Fruit fly (Drosophila melanogaster) whole organism, wandering third instar larva: ENCODE data around the gene SamDC.

Experiments used
- Abd-B ChIP-seq: fragments of >200 bp; optimal IDR thresholded peaks from 2 replicates; lab custom pipeline; 2017; ENCODE audit warnings: missing biosample characterization, missing genetic modification characterization
- CG32264 ChIP-seq: fragments of 200-800 bp; sonication (Bioruptor generic); optimal IDR thresholded peaks from 2 replicates; lab custom pipeline; 2016; ENCODE audit warnings: missing biosample characterization, missing genetic modification characterization
- CG9705 ChIP-seq: fragments of 200-800 bp; sonication (Bioruptor generic); optimal IDR thresholded peaks from 2 replicates; lab custom pipeline; 2018; ENCODE audit warnings: missing biosample characterization, mild to moderate bottlenecking, missing genetic modification characterization
- CrebA ChIP-seq: fragments of 200-800 bp; sonication (Bioruptor generic); optimal IDR thresholded peaks from 2 replicates; lab custom pipeline; 2016; ENCODE audit warnings: missing biosample characterization, mild to moderate bottlenecking, missing genetic modification characterization, borderline replicate concordance
- Dfd ChIP-seq: fragments of >200 bp; optimal IDR thresholded peaks from 2 replicates; lab custom pipeline; 2017; ENCODE audit warnings: missing biosample characterization, missing genetic modification characterization
- Dif ChIP-seq: fragments of 200-275, 200-300 bp; sonication (Bioruptor generic); optimal IDR thresholded peaks from 2 replicates; lab custom pipeline; 2018; ENCODE audit warnings: missing biosample characterization, missing genetic modification characterization; ENCODE audit not compliant: partially characterized antibody
- GATAd ChIP-seq: sonication (Bioruptor generic); optimal IDR thresholded peaks from 2 replicates; lab custom pipeline; 2016; ENCODE audit warnings: missing biosample characterization, missing genetic modification characterization
- HLH106 ChIP-seq: fragments of 200-800 bp; optimal IDR thresholded peaks from 3 replicates; lab custom pipeline; 2019; ENCODE audit warnings: missing biosample characterization, mild to moderate bottlenecking, missing genetic modification characterization, moderate library complexity
- Hnf4 ChIP-seq: fragments of 200-800 bp; sonication (Bioruptor generic); optimal IDR thresholded peaks from 2 replicates; lab custom pipeline; 2016; ENCODE audit warnings: missing biosample characterization, mild to moderate bottlenecking, missing genetic modification characterization
- Hr78 ChIP-seq: fragments of >200 bp; optimal IDR thresholded peaks from 2 replicates; lab custom pipeline; 2017; ENCODE audit warnings: missing biosample characterization, missing genetic modification characterization
- Hr83 ChIP-seq: fragments of 200-300 bp; sonication (Bioruptor generic); optimal IDR thresholded peaks from 2 replicates; lab custom pipeline; 2016; ENCODE audit warnings: missing biosample characterization, mild to moderate bottlenecking, missing genetic modification characterization, moderate library complexity; ENCODE audit not compliant: poor library complexity, severe bottlenecking
- Jra ChIP-seq: sonication (Bioruptor generic); optimal IDR thresholded peaks from 2 replicates; lab custom pipeline; 2016; ENCODE audit warnings: missing biosample characterization, missing genetic modification characterization
- Mio ChIP-seq: sonication (Bioruptor generic); optimal IDR thresholded peaks from 2 replicates; lab custom pipeline; 2016; ENCODE audit warnings: missing biosample characterization, missing genetic modification characterization
- Myc ChIP-seq: fragments of >200 bp; optimal IDR thresholded peaks from 2 replicates; lab custom pipeline; 2017
- N ChIP-seq: fragments of >200 bp; optimal IDR thresholded peaks from 2 replicates; lab custom pipeline; 2018; ENCODE audit warnings: missing biosample characterization, missing external identifiers, missing genetic modification characterization
- OdsH ChIP-seq: fragments of 200-800 bp; sonication (Bioruptor generic); optimal IDR thresholded peaks from 2 replicates; lab custom pipeline; 2016; ENCODE audit warnings: missing biosample characterization, mild to moderate bottlenecking, missing genetic modification characterization
- Rel ChIP-seq, 2 experiments: fragments of 200-800 bp; sonication (Bioruptor generic) in 1 of 2; optimal IDR thresholded peaks; 2 replicates in 1 of 2; 3 replicates in 1 of 2; lab custom pipeline; 2016 to 2019; ENCODE audit warnings: mild to moderate bottlenecking in 2 of 2, missing biosample characterization in 2 of 2, missing genetic modification characterization in 2 of 2, moderate library complexity in 1 of 2
- Sp1 ChIP-seq: fragments of 200-800 bp; sonication (Bioruptor generic); optimal IDR thresholded peaks from 3 replicates; lab custom pipeline; 2019; ENCODE audit warnings: missing biosample characterization, mild to moderate bottlenecking, missing genetic modification characterization, moderate library complexity
- Vsx2 ChIP-seq: fragments of 200-300, 225-300 bp; sonication (Bioruptor generic); optimal IDR thresholded peaks from 2 replicates; lab custom pipeline; 2018; ENCODE audit warnings: missing biosample characterization, missing genetic modification characterization; ENCODE audit not compliant: partially characterized antibody
- br ChIP-seq: fragments of 200-800 bp; sonication (Bioruptor generic); optimal IDR thresholded peaks from 2 replicates; lab custom pipeline; 2016; ENCODE audit warnings: missing biosample characterization, missing genetic modification characterization
- brk ChIP-seq: fragments of 200-800 bp; sonication (Bioruptor generic); optimal IDR thresholded peaks from 2 replicates; lab custom pipeline; 2016; ENCODE audit warnings: missing biosample characterization, mild to moderate bottlenecking, missing genetic modification characterization
- dl ChIP-seq, 2 experiments: fragments of 175-275, 200-275 bp in 1 of 2; fragments of 200-275 bp in 1 of 2; sonication (Bioruptor generic); optimal IDR thresholded peaks; lab custom pipeline; 2018; ENCODE audit warnings: mild to moderate bottlenecking in 2 of 2, missing biosample characterization in 2 of 2, missing genetic modification characterization in 2 of 2, moderate library complexity in 2 of 2; ENCODE audit not compliant: partially characterized antibody in 2 of 2, insufficient read depth in 1 of 2
- dmrt93B ChIP-seq: fragments of 200-800 bp; sonication (Bioruptor generic); optimal IDR thresholded peaks from 2 replicates; lab custom pipeline; 2018; ENCODE audit warnings: missing biosample characterization, mild to moderate bottlenecking, missing genetic modification characterization
- dsf ChIP-seq: sonication (Bioruptor generic); optimal IDR thresholded peaks from 2 replicates; lab custom pipeline; 2016; ENCODE audit warnings: missing biosample characterization, missing genetic modification characterization, borderline replicate concordance
- ey ChIP-seq: fragments of 200-800 bp; sonication (Bioruptor generic); optimal IDR thresholded peaks from 2 replicates; lab custom pipeline; 2016; ENCODE audit warnings: missing biosample characterization, missing genetic modification characterization
- foxo ChIP-seq, 2 experiments: fragments of 200-800 bp; sonication (Bioruptor generic); optimal IDR thresholded peaks; 2 replicates in 1 of 2; 3 replicates in 1 of 2; lab custom pipeline; 2016 to 2017; ENCODE audit warnings: missing biosample characterization in 2 of 2, missing genetic modification characterization in 2 of 2
- fru ChIP-seq: fragments of 200-800 bp; sonication (Bioruptor generic); optimal IDR thresholded peaks from 3 replicates; lab custom pipeline; 2016; ENCODE audit warnings: missing biosample characterization, mild to moderate bottlenecking, missing genetic modification characterization
- h ChIP-seq: fragments of 200-800 bp; sonication (Bioruptor generic); optimal IDR thresholded peaks from 3 replicates; lab custom pipeline; 2016; ENCODE audit warnings: missing biosample characterization, mild to moderate bottlenecking, missing genetic modification characterization
- jim ChIP-seq: fragments of 175-275, 200-325 bp; sonication (Bioruptor generic); optimal IDR thresholded peaks from 2 replicates; lab custom pipeline; 2016; ENCODE audit warnings: missing biosample characterization, mild to moderate bottlenecking, missing genetic modification characterization
- lola ChIP-seq: fragments of >200 bp; optimal IDR thresholded peaks from 2 replicates; lab custom pipeline; 2017; ENCODE audit warnings: missing biosample characterization, missing genetic modification characterization
- pan ChIP-seq: fragments of >200 bp; optimal IDR thresholded peaks from 2 replicates; lab custom pipeline; 2017
- psq ChIP-seq: fragments of 200-800 bp; sonication (Bioruptor generic); optimal IDR thresholded peaks from 3 replicates; lab custom pipeline; 2017; ENCODE audit warnings: missing biosample characterization, mild to moderate bottlenecking, missing genetic modification characterization, moderate library complexity
- rgr ChIP-seq: fragments of 200-800 bp; sonication (Bioruptor generic); optimal IDR thresholded peaks from 3 replicates; lab custom pipeline; 2016; ENCODE audit warnings: missing biosample characterization, mild to moderate bottlenecking, missing genetic modification characterization
- sage ChIP-seq: fragments of 200-800 bp; sonication (Bioruptor generic); optimal IDR thresholded peaks from 2 replicates; lab custom pipeline; 2016; ENCODE audit warnings: missing biosample characterization, mild to moderate bottlenecking, missing genetic modification characterization
- sv ChIP-seq: fragments of 200-800 bp; sonication (Bioruptor generic); optimal IDR thresholded peaks from 3 replicates; lab custom pipeline; 2016; ENCODE audit warnings: missing biosample characterization, missing genetic modification characterization
- tai ChIP-seq: sonication (Bioruptor generic); optimal IDR thresholded peaks from 2 replicates; lab custom pipeline; 2016; ENCODE audit warnings: missing biosample characterization, missing genetic modification characterization
- usp ChIP-seq: fragments of >200 bp; optimal IDR thresholded peaks from 2 replicates; lab custom pipeline; 2017; ENCODE audit warnings: missing biosample characterization, missing genetic modification characterization
- woc ChIP-seq: sonication (Bioruptor generic); optimal IDR thresholded peaks from 2 replicates; lab custom pipeline; 2016; ENCODE audit warnings: missing biosample characterization, mild to moderate bottlenecking, missing genetic modification characterization

SamDC gene

DNA sequence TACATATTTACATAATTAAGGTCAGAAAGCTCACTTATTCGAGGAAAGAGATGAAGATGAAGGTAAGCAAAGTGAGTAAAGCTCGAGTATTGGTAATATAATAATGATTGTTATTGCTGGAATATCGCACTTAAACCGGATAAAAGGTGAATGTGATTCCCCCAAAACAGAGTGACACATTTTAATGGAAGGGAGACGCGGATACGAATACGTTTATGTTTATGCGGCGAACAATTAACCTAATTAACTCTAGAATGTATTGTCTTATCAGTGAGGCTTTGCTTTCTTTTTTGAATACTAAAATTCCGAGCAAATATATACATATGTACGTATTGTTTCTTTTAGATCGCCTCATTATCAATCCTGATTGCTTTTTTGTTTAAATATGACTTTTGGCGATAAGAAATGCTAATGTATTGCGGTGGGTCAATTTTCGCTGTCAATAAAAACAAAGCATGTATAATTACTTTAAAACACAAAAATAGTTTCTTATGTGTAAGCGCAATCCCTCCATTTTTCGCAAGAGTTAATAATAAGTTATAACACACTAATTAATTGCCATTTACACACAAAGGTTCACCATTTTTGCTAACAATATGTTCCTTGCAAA, 33.6 kb upstream of the SamDC start:
- no peak for TF ChIP-seq Dfd (GFP tag; lab: Kevin White, UChicago)
- TF ChIP-seq Rel (GFP tag; optimal IDR thresholded peaks at IDR 0.05; lab: Kevin White, UChicago): no peak
- TF ChIP-seq Rel (tag; optimal IDR thresholded peaks at IDR 0.05; lab: Kevin White, UChicago): peak; percentile 92

DNA sequence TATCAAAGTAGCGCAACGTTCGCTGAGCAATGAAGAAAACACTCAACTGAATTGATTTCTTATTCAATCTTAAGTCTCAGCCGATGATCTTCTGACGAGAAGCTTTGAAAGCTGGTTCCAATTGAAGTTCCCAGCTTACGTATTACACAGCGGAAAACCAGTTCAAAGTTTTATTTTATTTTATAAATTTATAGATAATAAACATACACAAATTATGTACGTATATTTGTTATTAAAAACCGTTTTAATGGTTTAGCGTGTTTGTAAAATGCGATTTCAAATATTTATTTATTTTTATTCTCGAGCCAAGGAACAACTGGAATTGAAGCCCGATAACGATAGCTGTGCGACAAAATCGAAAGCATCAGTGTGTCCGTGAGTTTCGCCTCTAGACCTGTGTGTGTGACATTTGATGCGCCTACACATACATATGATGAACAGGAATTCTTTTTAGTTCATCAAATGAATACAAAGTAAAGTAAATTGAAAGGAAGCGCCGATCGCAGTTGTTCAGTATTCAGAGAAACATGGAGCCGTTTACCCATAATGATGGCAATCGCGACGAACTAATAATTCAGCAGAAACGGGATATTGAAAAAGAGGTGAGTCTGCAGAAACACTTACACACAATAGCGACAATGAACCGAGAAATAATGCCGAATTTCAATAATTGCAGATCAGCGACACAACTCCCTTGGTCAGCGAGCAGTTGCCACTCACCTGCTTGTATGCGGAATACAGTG, 32.6 kb upstream of the SamDC start, which contains the start of the genes CG5390 and CG4968:
CG5390 (minus strand) TSS at position 77 of the 743 bp plus-strand sequence.
CG4968 (plus strand) TSS at position 405 of the 743 bp plus-strand sequence.
- TF ChIP-seq lola (GFP tag; lab: Kevin White, UChicago) (no peak), Hnf4 (GFP tag; lab: Kevin White, UChicago) (peak; percentile 79), h (GFP tag; lab: Kevin White, UChicago) (peak; percentile 74), woc (GFP tag; lab: Kevin White, UChicago) (peak; percentile 67), Dif (GFP tag; lab: Kevin White, UChicago) (peak; percentile 3), HLH106 (tag; lab: Kevin White, UChicago) (peak; percentile 82), dsf (GFP tag; lab: Kevin White, UChicago) (peak; percentile 46), br (GFP tag; lab: Kevin White, UChicago) (no peak), brk (GFP tag; lab: Kevin White, UChicago) (peak; percentile 90), Dfd (GFP tag; lab: Kevin White, UChicago) (no peak), Hr78 (GFP tag; lab: Kevin White, UChicago) (no peak), N (no peak), Vsx2 (GFP tag; lab: Kevin White, UChicago) (no peak), OdsH (peak; percentile 81), dl (GFP tag; optimal IDR thresholded peaks at IDR 0.05; lab: Kevin White, UChicago; ENCODE audit: insufficient read depth in 1 of 2, partially characterized antibody in 2 of 2) (no peak), dmrt93B (no peak), Sp1 (peak; percentile 85), sage (GFP tag; lab: Kevin White, UChicago) (peak; percentile 88), rgr (GFP tag; lab: Kevin White, UChicago) (peak; percentile 80), foxo (GFP tag; optimal IDR thresholded peaks at IDR 0.05; lab: Kevin White, UChicago) (peak in 1 of 2 experiments; percentile 84), pan (lab: Kevin White, UChicago) (no peak), psq (peak; percentile 71), usp (GFP tag; lab: Kevin White, UChicago) (no peak), Jra (GFP tag; lab: Kevin White, UChicago) (peak; percentile 56), CrebA (GFP tag; lab: Kevin White, UChicago) (no peak), Mio (GFP tag; lab: Kevin White, UChicago) (no peak), Rel (GFP tag; optimal IDR thresholded peaks at IDR 0.05; lab: Kevin White, UChicago) (peak; percentile 84), Rel (tag; optimal IDR thresholded peaks at IDR 0.05; lab: Kevin White, UChicago) (peak; percentile 69), jim (GFP tag; lab: Kevin White, UChicago) (no peak), Hr83 (GFP tag; lab: Kevin White, UChicago) (no peak), tai (GFP tag; lab: Kevin White, UChicago) (peak; percentile 66), GATAd (GFP tag; lab: Kevin White, UChicago) (no peak), fru (GFP tag; lab: Kevin White, UChicago) (no peak), CG9705 (GFP tag; lab: Kevin White, UChicago) (peak; percentile 72), CG32264 (GFP tag; lab: Kevin White, UChicago) (no peak), Myc (lab: Kevin White, UChicago) (no peak), sv (GFP tag; lab: Kevin White, UChicago) (peak; percentile 52), ey (GFP tag; lab: Kevin White, UChicago) (peak; percentile 69), Abd-B (GFP tag; lab: Kevin White, UChicago) (no peak)
